Fruit fly (Drosophila melanogaster) whole organism, pupa: ENCODE data around the gene kmr.

Source experiments
- CG13204 ChIP-seq: fragments of 200-800 bp; sonication (Bioruptor generic); optimal IDR thresholded peaks from 2 replicates; lab custom pipeline; 2018; ENCODE audit warnings: missing biosample characterization, mild to moderate bottlenecking, missing genetic modification characterization, moderate library complexity
- CG15710 ChIP-seq: fragments of 200-800 bp; sonication (Bioruptor generic); optimal IDR thresholded peaks from 2 replicates; lab custom pipeline; 2018; ENCODE audit warnings: missing biosample characterization, mild to moderate bottlenecking, missing genetic modification characterization, moderate library complexity
- CG17806 ChIP-seq: fragments of 200-800 bp; sonication (Bioruptor generic); optimal IDR thresholded peaks from 2 replicates; lab custom pipeline; 2018; ENCODE audit warnings: missing biosample characterization, mild to moderate bottlenecking, missing genetic modification characterization, moderate library complexity
- CG34367 ChIP-seq: fragments of 200-800 bp; sonication (Bioruptor generic); optimal IDR thresholded peaks from 2 replicates; lab custom pipeline; 2018; ENCODE audit warnings: missing biosample characterization, mild to moderate bottlenecking, missing genetic modification characterization
- CG4496 ChIP-seq: fragments of 200-800 bp; sonication (Bioruptor generic); IDR thresholded peaks from 3 replicates; pipeline ENCODE4 v1.3.6; 2022; ENCODE audit warnings: missing biosample characterization, missing genetic modification characterization
- CG8159 ChIP-seq: fragments of 200-800 bp; sonication (Bioruptor generic); optimal IDR thresholded peaks from 3 replicates; lab custom pipeline; 2018; ENCODE audit warnings: missing biosample characterization, mild to moderate bottlenecking, missing genetic modification characterization, moderate library complexity
- CG8301 ChIP-seq: fragments of 200-800 bp; sonication (Bioruptor generic); optimal IDR thresholded peaks from 2 replicates; lab custom pipeline; 2018; ENCODE audit warnings: missing biosample characterization, mild to moderate bottlenecking, missing genetic modification characterization
- CG9948 ChIP-seq: fragments of 200-800 bp; sonication (Bioruptor generic); optimal IDR thresholded peaks from 2 replicates; lab custom pipeline; 2018; ENCODE audit warnings: missing biosample characterization, mild to moderate bottlenecking, missing genetic modification characterization, moderate library complexity
- D1 ChIP-seq: fragments of 200-800 bp; sonication (Bioruptor generic); optimal IDR thresholded peaks from 2 replicates; lab custom pipeline; 2018; ENCODE audit warnings: missing biosample characterization, mild to moderate bottlenecking, missing genetic modification characterization, moderate library complexity
- EcR ChIP-seq: fragments of 200-800 bp; sonication (Bioruptor generic); optimal IDR thresholded peaks from 3 replicates; lab custom pipeline; 2019; ENCODE audit warnings: missing biosample characterization, missing genetic modification characterization, mild to moderate bottlenecking, moderate library complexity, missing genetic modification reagents
- Ets98B ChIP-seq: fragments of 200-800 bp; sonication (Bioruptor generic); IDR thresholded peaks from 2 replicates; pipeline ENCODE4 v1.3.6; 2022; ENCODE audit warnings: missing biosample characterization, missing genetic modification characterization
- Snoo ChIP-seq: fragments of 200-800 bp; sonication (Bioruptor generic); optimal IDR thresholded peaks from 3 replicates; lab custom pipeline; 2017; ENCODE audit warnings: missing biosample characterization, mild to moderate bottlenecking, missing genetic modification characterization, inconsistent platforms
- fd96Ca ChIP-seq: fragments of 200-800 bp; sonication (Bioruptor generic); IDR thresholded peaks from 3 replicates; pipeline ENCODE4 v1.3.6; 2022; ENCODE audit warnings: missing biosample characterization, missing genetic modification characterization
- gl ChIP-seq: fragments of 200-800 bp; sonication (Bioruptor generic); optimal IDR thresholded peaks from 2 replicates; lab custom pipeline; 2018; ENCODE audit warnings: missing biosample characterization, mild to moderate bottlenecking, missing genetic modification characterization

- TF ChIP-seq CG13204: no peak
- no peak for TF ChIP-seq CG15710
- no peak for TF ChIP-seq CG8301 (tag; lab: Kevin White, UChicago)
- TF ChIP-seq CG8159: no peak
- no peak for TF ChIP-seq fd96Ca (GFP tag; lab: Robert Waterston, UW)
- TF ChIP-seq D1 (tag; lab: Kevin White, UChicago): no peak
- peak; percentile 62 for TF ChIP-seq EcR (GFP tag; lab: Kevin White, UChicago)
- 0 out of 3 replicates have a peak, but pooled peaks have one; percentile 47 for TF ChIP-seq CG4496
- TF ChIP-seq CG34367 (tag; lab: Kevin White, UChicago): no peak
- no peak for TF ChIP-seq Ets98B (GFP tag; lab: Robert Waterston, UW)
- TF ChIP-seq CG17806: no peak
- no peak for TF ChIP-seq Snoo (tag; lab: Kevin White, UChicago)
- TF ChIP-seq gl (tag; lab: Kevin White, UChicago): no peak
- TF ChIP-seq CG9948: no peak
Observed at dm6 chr3R:13782578-13782977, 67.6 kb downstream of the kmr start.
